Fruit fly (Drosophila melanogaster): Measurements from ENCODE around the gene mRpL1.

Gene mRpL1

dm6 chr3R:8316344-8317105 lies 15.3 kb downstream of the mRpL1 start, which contains the start of gene Coq2 (continued):
- TF ChIP-seq ewg (GFP tag; optimal IDR thresholded peaks at IDR 0.05) (peak; percentile 38), CG9727 (GFP tag; optimal IDR thresholded peaks at IDR 0.05) (no peak), dmrt11E (tag; optimal IDR thresholded peaks at IDR 0.05) (no peak), CG4854 (GFP tag; optimal IDR thresholded peaks at IDR 0.05) (no peak), CG9876 (GFP tag; optimal IDR thresholded peaks at IDR 0.05) (no peak), CG2120 (GFP tag; optimal IDR thresholded peaks at IDR 0.05) (peak; percentile 25), pan (optimal IDR thresholded peaks at IDR 0.05) (no peak), pan (GFP tag; optimal IDR thresholded peaks at IDR 0.05 in 1 of 2, IDR thresholded peaks at IDR 0.05 in 1 of 2) (no peak), pita (GFP tag; optimal IDR thresholded peaks at IDR 0.05) (peak; percentile 15), wek (GFP tag; optimal IDR thresholded peaks at IDR 0.05) (no peak), sens (GFP tag) (no peak), Xbp1 (GFP tag; optimal IDR thresholded peaks at IDR 0.05) (peak; percentile 2), dpn (GFP tag; optimal IDR thresholded peaks at IDR 0.05) (no peak), cato (GFP tag; optimal IDR thresholded peaks at IDR 0.05; ENCODE audit: borderline replicate concordance) (no peak), CG9437 (GFP tag; optimal IDR thresholded peaks at IDR 0.05) (no peak), CG9797 (GFP tag; optimal IDR thresholded peaks at IDR 0.05) (peak; percentile 16), CG9817 (tag; optimal IDR thresholded peaks at IDR 0.05) (no peak), kni (GFP tag; optimal IDR thresholded peaks at IDR 0.05) (no peak), Rfx (GFP tag; IDR thresholded peaks at IDR 0.05) (0 out of 2 replicates have a peak, but pooled peaks have one; percentile 32), gfzf (GFP tag; optimal IDR thresholded peaks at IDR 0.05) (peak; percentile 13), CG8290 (GFP tag; optimal IDR thresholded peaks at IDR 0.05) (no peak), CG8290 (tag; optimal IDR thresholded peaks at IDR 0.05) (no peak), CG16779 (GFP tag; IDR thresholded peaks at IDR 0.05) (no peak), pzg (GFP tag; optimal IDR thresholded peaks at IDR 0.05) (peak; percentile 74), CG30431 (GFP tag; optimal IDR thresholded peaks at IDR 0.05) (no peak)

- peak; percentile 46 for TF ChIP-seq CG15479 (GFP tag; optimal IDR thresholded peaks at IDR 0.05)
- TF ChIP-seq grn (GFP tag; optimal IDR thresholded peaks at IDR 0.05): peak; percentile 92
- TF ChIP-seq GATAe (GFP tag; conservative IDR thresholded peaks at IDR 0.05): peak; percentile 61
- TF ChIP-seq CG12104 (GFP tag; optimal IDR thresholded peaks at IDR 0.05): no peak
- TF ChIP-seq sna (GFP tag; IDR thresholded peaks at IDR 0.05; ENCODE audit: partially characterized antibody): 0 out of 2 replicates have a peak, but pooled peaks have one; percentile 15
- peak; percentile 81 for TF ChIP-seq sug (tag; optimal IDR thresholded peaks at IDR 0.05)
- no peak for TF ChIP-seq CG18764 (GFP tag; optimal IDR thresholded peaks at IDR 0.05)
- no peak for TF ChIP-seq Dfd (GFP tag; optimal IDR thresholded peaks at IDR 0.05)
- TF ChIP-seq Hr78 (GFP tag; optimal IDR thresholded peaks at IDR 0.05): peak in 1 of 2 experiments; percentile 72
- no peak for TF ChIP-seq Vsx1 (GFP tag; optimal IDR thresholded peaks at IDR 0.05)
- TF ChIP-seq pum (GFP tag; optimal IDR thresholded peaks at IDR 0.05): no peak
- TF ChIP-seq CG2199 (GFP tag; IDR thresholded peaks at IDR 0.05): 0 out of 3 replicates have a peak, but pooled peaks have one; percentile 28
- peak; percentile 13 for TF ChIP-seq mirr (GFP tag; optimal IDR thresholded peaks at IDR 0.05)
These were observed 16.0 kb downstream of the mRpL1 start, which contains the start of gene Ctr1B for dm6 chr3R:8317215-8317614. Gene Ctr1B, plus strand, starts transcription at chr3R:8317612.
